Fruit fly (Drosophila melanogaster): ENCODE results near the gene CG31715.
A peak's percentile ranks its signal among the peaks of the same experiment; 100 is the strongest.

dm6 chr2L:10321036-10321583 is 20.3 kb upstream of the CG31715 start:
- TF ChIP-seq Dfd (GFP tag; optimal IDR thresholded peaks at IDR 0.05) (no peak), Myc (optimal IDR thresholded peaks at IDR 0.05) (no peak), OdsH (GFP tag; optimal IDR thresholded peaks at IDR 0.05) (no peak), usp (GFP tag; optimal IDR thresholded peaks at IDR 0.05) (no peak), pan (optimal IDR thresholded peaks at IDR 0.05) (no peak), Hr78 (GFP tag; optimal IDR thresholded peaks at IDR 0.05) (no peak), h (GFP tag; optimal IDR thresholded peaks at IDR 0.05) (peak; percentile 11), lola (GFP tag; optimal IDR thresholded peaks at IDR 0.05) (no peak), dl (GFP tag; optimal IDR thresholded peaks at IDR 0.05; ENCODE audit: insufficient read depth in 1 of 2, partially characterized antibody in 2 of 2) (no peak), dsf (GFP tag; optimal IDR thresholded peaks at IDR 0.05; ENCODE audit: borderline replicate concordance) (no peak), br (GFP tag; optimal IDR thresholded peaks at IDR 0.05) (no peak), fru (GFP tag; optimal IDR thresholded peaks at IDR 0.05) (no peak)

Data from whole organism, wandering third instar larva.